Worm (Caenorhabditis elegans) whole organism, L3 larva: ENCODE data around the gene ZK622.1.

Source experiments
- R02D3.7 ChIP-seq: fragments of 150-350 bp; optimal IDR thresholded peaks from 2 replicates; lab custom pipeline; 2014; ENCODE audit warnings: missing biosample characterization, missing genetic modification characterization
- ZK546.5 ChIP-seq: sonication (generic microtip); optimal IDR thresholded peaks from 2 replicates; lab custom pipeline; 2017; ENCODE audit warnings: missing biosample characterization, missing genetic modification characterization
- aly-2 ChIP-seq: fragments of 150-350 bp; optimal IDR thresholded peaks from 2 replicates; lab custom pipeline; 2014; ENCODE audit warnings: missing biosample characterization, missing genetic modification characterization
- ama-1 ChIP-seq: fragments of 150-350 bp; optimal IDR thresholded peaks from 2 replicates; lab custom pipeline; 2018
- ceh-16 ChIP-seq: sonication (generic microtip); optimal IDR thresholded peaks from 2 replicates; lab custom pipeline; 2017; ENCODE audit warnings: missing biosample characterization, missing genetic modification characterization
- ceh-28 ChIP-seq: fragments of 150-350 bp; optimal IDR thresholded peaks from 2 replicates; lab custom pipeline; 2014; ENCODE audit warnings: missing biosample characterization, missing genetic modification reagents, missing genetic modification characterization
- ceh-82 ChIP-seq: fragments of 150-350 bp; optimal IDR thresholded peaks from 2 replicates; lab custom pipeline; 2014; ENCODE audit warnings: missing biosample characterization, missing genetic modification characterization
- ceh-9 ChIP-seq: sonication (generic microtip); optimal IDR thresholded peaks from 2 replicates; lab custom pipeline; 2018; ENCODE audit warnings: missing biosample characterization, missing genetic modification characterization
- daf-12 ChIP-seq: fragments of 150-350 bp; optimal IDR thresholded peaks from 2 replicates; lab custom pipeline; 2014; ENCODE audit warnings: missing biosample characterization, missing genetic modification reagents, missing genetic modification characterization
- egl-27 ChIP-seq: sonication (generic microtip); optimal IDR thresholded peaks from 4 replicates; lab custom pipeline; 2017; ENCODE audit warnings: missing biosample characterization, missing genetic modification reagents, missing genetic modification characterization
- egl-5 ChIP-seq: fragments of 150-350 bp; optimal IDR thresholded peaks from 2 replicates; lab custom pipeline; 2017; ENCODE audit warnings: missing biosample characterization, missing genetic modification reagents, missing genetic modification characterization, inconsistent platforms
- elt-1 ChIP-seq: fragments of 150-350 bp; optimal IDR thresholded peaks from 2 replicates; lab custom pipeline; 2014; ENCODE audit warnings: missing biosample characterization, missing genetic modification characterization
- elt-2 ChIP-seq: sonication (generic microtip); optimal IDR thresholded peaks from 2 replicates; lab custom pipeline; 2016; ENCODE audit warnings: missing genetic modification reagents, mild to moderate bottlenecking, missing genetic modification characterization, missing compliant biosample characterization
- elt-3 ChIP-seq, 3 experiments: fragments of 150-350 bp in 1 of 3; sonication (generic microtip) in 2 of 3; optimal IDR thresholded peaks; 2 replicates in 2 of 3; 4 replicates in 1 of 3; lab custom pipeline; 2014 to 2017; ENCODE audit warnings: missing biosample characterization in 3 of 3, missing genetic modification characterization in 3 of 3
- eor-1 ChIP-seq, 2 experiments: fragments of 150-350 bp; optimal IDR thresholded peaks; 2 replicates each; lab custom pipeline; 2014 to 2018; ENCODE audit warnings: missing biosample characterization in 2 of 2, missing genetic modification characterization in 2 of 2
- fkh-10 ChIP-seq: sonication (generic microtip); optimal IDR thresholded peaks from 2 replicates; lab custom pipeline; 2017; ENCODE audit warnings: missing biosample characterization, missing genetic modification reagents, missing genetic modification characterization
- fkh-2 ChIP-seq: fragments of 150-350 bp; optimal IDR thresholded peaks from 2 replicates; lab custom pipeline; 2014; ENCODE audit warnings: missing biosample characterization, missing genetic modification reagents, missing genetic modification characterization
- fos-1 ChIP-seq: fragments of 150-350 bp; optimal IDR thresholded peaks from 2 replicates; lab custom pipeline; 2014; ENCODE audit warnings: missing biosample characterization, missing genetic modification characterization
- hmg-11 ChIP-seq: sonication (generic microtip); optimal IDR thresholded peaks from 2 replicates; lab custom pipeline; 2016; ENCODE audit warnings: missing genetic modification characterization, missing compliant biosample characterization
- jun-1 ChIP-seq: fragments of 150-350 bp; optimal IDR thresholded peaks from 2 replicates; lab custom pipeline; 2014; ENCODE audit warnings: missing biosample characterization, missing genetic modification reagents, missing genetic modification characterization
- lin-15B ChIP-seq: fragments of 150-350 bp; optimal IDR thresholded peaks from 2 replicates; lab custom pipeline; 2014; ENCODE audit warnings: missing biosample characterization, missing genetic modification characterization
- lin-39 ChIP-seq: fragments of 150-350 bp; optimal IDR thresholded peaks from 2 replicates; lab custom pipeline; 2018; ENCODE audit warnings: missing biosample characterization, missing genetic modification reagents, missing genetic modification characterization
- lsy-12 ChIP-seq: sonication (generic microtip); optimal IDR thresholded peaks from 2 replicates; lab custom pipeline; 2016; ENCODE audit warnings: mild to moderate bottlenecking, missing genetic modification characterization, missing compliant biosample characterization
- mdl-1 ChIP-seq: fragments of 150-350 bp; optimal IDR thresholded peaks from 2 replicates; lab custom pipeline; 2014; ENCODE audit warnings: missing biosample characterization, missing genetic modification characterization
- mml-1 ChIP-seq: fragments of 150-350 bp; sonication (generic microtip); optimal IDR thresholded peaks from 3 replicates; lab custom pipeline; 2014; ENCODE audit warnings: missing biosample characterization, missing genetic modification characterization
- nfya-1 ChIP-seq: sonication (generic microtip); optimal IDR thresholded peaks from 2 replicates; lab custom pipeline; 2017; ENCODE audit warnings: missing genetic modification characterization, mild to moderate bottlenecking, missing compliant biosample characterization, antibody characterized with exemption, moderate library complexity; ENCODE audit not compliant: insufficient read depth
- nhr-11 ChIP-seq: fragments of 150-350 bp; optimal IDR thresholded peaks from 2 replicates; lab custom pipeline; 2014; ENCODE audit warnings: missing biosample characterization, missing genetic modification characterization
- nhr-12 ChIP-seq: fragments of 150-350 bp; optimal IDR thresholded peaks from 2 replicates; lab custom pipeline; 2014; ENCODE audit warnings: missing biosample characterization, missing genetic modification characterization
- nhr-23 ChIP-seq: fragments of 150-350 bp; optimal IDR thresholded peaks from 2 replicates; lab custom pipeline; 2014; ENCODE audit warnings: missing biosample characterization, missing genetic modification reagents, missing genetic modification characterization
- nhr-237 ChIP-seq: fragments of 150-350 bp; optimal IDR thresholded peaks from 2 replicates; lab custom pipeline; 2014; ENCODE audit warnings: missing biosample characterization, missing genetic modification characterization
- nhr-25 ChIP-seq: sonication (generic microtip); optimal IDR thresholded peaks from 2 replicates; lab custom pipeline; 2017; ENCODE audit warnings: missing biosample characterization, missing genetic modification characterization
- nhr-28 ChIP-seq: fragments of 150-350 bp; optimal IDR thresholded peaks from 2 replicates; lab custom pipeline; 2014; ENCODE audit warnings: missing biosample characterization, missing genetic modification characterization
- nhr-43 ChIP-seq: sonication (generic microtip); optimal IDR thresholded peaks from 2 replicates; lab custom pipeline; 2016; ENCODE audit warnings: mild to moderate bottlenecking, missing genetic modification characterization, missing compliant biosample characterization; ENCODE audit not compliant: poor library complexity, severe bottlenecking
- nhr-67 ChIP-seq: fragments of 150-350 bp; optimal IDR thresholded peaks from 2 replicates; lab custom pipeline; 2014; ENCODE audit warnings: missing biosample characterization, missing genetic modification characterization
- nhr-76 ChIP-seq: fragments of 150-350 bp; sonication (generic microtip); optimal IDR thresholded peaks from 5 replicates; lab custom pipeline; 2014; ENCODE audit warnings: missing biosample characterization, missing genetic modification characterization
- nhr-77 ChIP-seq: fragments of 150-350 bp; optimal IDR thresholded peaks from 2 replicates; lab custom pipeline; 2014; ENCODE audit warnings: missing biosample characterization, missing genetic modification characterization
- pha-4 ChIP-seq: fragments of 150-350 bp; optimal IDR thresholded peaks from 2 replicates; lab custom pipeline; 2014; ENCODE audit warnings: missing biosample characterization, missing genetic modification reagents, missing genetic modification characterization
- pqm-1 ChIP-seq: fragments of 150-350 bp; optimal IDR thresholded peaks from 2 replicates; lab custom pipeline; 2017; ENCODE audit warnings: missing biosample characterization, missing genetic modification characterization, inconsistent platforms
- sea-2 ChIP-seq: fragments of 150-350 bp; sonication (generic microtip); optimal IDR thresholded peaks from 4 replicates; lab custom pipeline; 2014; ENCODE audit warnings: missing biosample characterization, missing genetic modification reagents, missing genetic modification characterization
- skn-1 ChIP-seq: fragments of 150-350 bp; optimal IDR thresholded peaks from 2 replicates; lab custom pipeline; 2014; ENCODE audit warnings: missing biosample characterization, missing genetic modification characterization
- snpc-4 ChIP-seq: fragments of 150-350 bp; optimal IDR thresholded peaks from 2 replicates; lab custom pipeline; 2014; ENCODE audit warnings: missing biosample characterization, missing genetic modification characterization
- tbx-2 ChIP-seq: sonication (generic microtip); optimal IDR thresholded peaks from 2 replicates; lab custom pipeline; 2016; ENCODE audit warnings: mild to moderate bottlenecking, missing genetic modification characterization, missing compliant biosample characterization
- unc-39 ChIP-seq: sonication (generic microtip); optimal IDR thresholded peaks from 4 replicates; lab custom pipeline; 2017; ENCODE audit warnings: missing biosample characterization, missing genetic modification characterization
- unc-62 ChIP-seq: fragments of 150-350 bp; sonication (generic microtip); optimal IDR thresholded peaks from 4 replicates; lab custom pipeline; 2014; ENCODE audit warnings: missing biosample characterization, missing genetic modification reagents, missing genetic modification characterization
- zag-1 ChIP-seq: fragments of 150-350 bp; optimal IDR thresholded peaks from 2 replicates; lab custom pipeline; 2014; ENCODE audit warnings: missing biosample characterization, missing genetic modification characterization
- ztf-11 ChIP-seq: fragments of 150-350 bp; optimal IDR thresholded peaks from 2 replicates; lab custom pipeline; 2014; ENCODE audit warnings: missing biosample characterization, missing genetic modification characterization
- ztf-4 ChIP-seq: fragments of 150-350 bp; optimal IDR thresholded peaks from 2 replicates; lab custom pipeline; 2014; ENCODE audit warnings: missing biosample characterization, missing genetic modification characterization

The ZK622.1 gene

DNA sequence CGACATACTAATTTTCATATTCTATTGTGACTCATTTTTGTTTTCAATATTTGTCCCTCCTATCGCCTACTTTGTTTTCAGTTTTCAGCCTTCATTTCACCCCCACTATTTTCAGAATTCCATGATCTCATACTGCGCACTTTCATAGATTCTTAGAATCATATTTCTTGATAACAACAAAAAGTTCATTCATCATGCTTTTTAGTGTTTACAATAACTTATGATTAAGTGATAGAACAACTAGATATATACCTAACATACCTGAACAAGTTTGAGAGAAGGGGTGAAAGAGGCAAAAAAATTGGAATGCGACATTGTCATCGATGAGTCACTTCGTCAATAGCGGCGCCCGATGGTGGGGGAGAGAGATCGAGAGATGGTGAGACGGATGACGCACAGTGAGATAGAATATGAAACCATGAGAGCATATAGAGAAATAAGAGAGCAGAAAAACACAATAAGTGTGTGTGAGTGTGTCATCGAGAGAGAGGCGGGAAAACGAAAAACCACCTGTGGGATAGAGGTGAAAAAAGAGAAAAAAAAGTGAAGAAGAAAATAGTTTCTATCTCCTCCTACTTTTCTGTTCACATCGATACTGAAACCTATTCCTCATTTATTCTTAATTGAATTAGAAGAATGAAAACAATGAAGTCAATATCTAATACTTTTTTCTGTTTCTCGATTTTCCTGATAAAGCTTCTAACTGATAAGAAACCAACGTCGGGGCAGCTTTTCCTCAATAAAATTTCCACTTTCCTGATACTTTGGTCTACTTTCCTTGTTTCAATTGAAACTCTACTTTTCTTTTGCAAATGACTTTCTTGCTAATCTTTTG lies 43.3 kb downstream of the ZK622.1 start:
- TF ChIP-seq elt-2 (tag; lab: Kevin White, UChicago): peak; percentile 81
- TF ChIP-seq elt-1: no peak
- peak; percentile 48 for TF ChIP-seq nhr-23 (tag; lab: Kevin White, UChicago)
- TF ChIP-seq ama-1 (lab: Kevin White, UChicago): no peak
- no peak for TF ChIP-seq R02D3.7 (tag; lab: Kevin White, UChicago)
- no peak for TF ChIP-seq nhr-12 (tag; lab: Kevin White, UChicago)
- TF ChIP-seq daf-12 (tag; lab: Kevin White, UChicago): no peak
- no peak for TF ChIP-seq nhr-67 (tag; lab: Kevin White, UChicago)
- no peak for TF ChIP-seq zag-1 (tag; lab: Kevin White, UChicago)
- TF ChIP-seq nhr-25 (tag; lab: Kevin White, UChicago): peak; percentile 62
- TF ChIP-seq unc-39 (tag; lab: Kevin White, UChicago): no peak
- peak; percentile 12 for TF ChIP-seq egl-27 (tag; lab: Kevin White, UChicago)
- TF ChIP-seq lsy-12 (tag; lab: Kevin White, UChicago): peak; percentile 35
- TF ChIP-seq pqm-1 (tag; lab: Kevin White, UChicago): peak; percentile 9
- no peak for TF ChIP-seq fkh-2 (tag; lab: Kevin White, UChicago)
- no peak for TF ChIP-seq fkh-10 (GFP tag; lab: Kevin White, UChicago)
- no peak for TF ChIP-seq ceh-82 (tag; lab: Kevin White, UChicago)
- TF ChIP-seq egl-5 (tag; lab: Kevin White, UChicago): peak; percentile 9
- peak; percentile 45 for TF ChIP-seq lin-39 (tag; lab: Kevin White, UChicago)
- no peak for TF ChIP-seq aly-2 (tag; lab: Kevin White, UChicago)
- TF ChIP-seq pha-4 (tag; lab: Kevin White, UChicago): peak; percentile 98
- TF ChIP-seq elt-3 (tag; optimal IDR thresholded peaks at IDR 0.05; lab: Kevin White, UChicago): peak in 1 of 3 experiments; percentile 31
- TF ChIP-seq sea-2 (GFP tag; lab: Kevin White, UChicago): no peak
- no peak for TF ChIP-seq nhr-28 (tag; lab: Kevin White, UChicago)
- TF ChIP-seq ceh-9 (tag; lab: Kevin White, UChicago): no peak
- no peak for TF ChIP-seq mml-1
- TF ChIP-seq ztf-4: peak; percentile 50
- no peak for TF ChIP-seq ceh-16
- peak; percentile 39 for TF ChIP-seq nhr-11
- TF ChIP-seq jun-1: peak; percentile 97
- TF ChIP-seq lin-15B (tag; lab: Kevin White, UChicago): peak; percentile 56
- peak; percentile 29 for TF ChIP-seq unc-62 (GFP tag; lab: Kevin White, UChicago)
- TF ChIP-seq nhr-76 (tag; lab: Kevin White, UChicago): peak; percentile 69
- TF ChIP-seq ZK546.5 (tag; lab: Kevin White, UChicago): no peak
- TF ChIP-seq hmg-11 (tag; lab: Kevin White, UChicago): peak; percentile 56
- no peak for TF ChIP-seq nhr-237
- peak; percentile 22 for TF ChIP-seq nhr-43
- TF ChIP-seq snpc-4 (tag; lab: Kevin White, UChicago): peak; percentile 59
- TF ChIP-seq ceh-28 (tag; lab: Kevin White, UChicago): peak; percentile 61
- TF ChIP-seq ztf-11 (tag; lab: Kevin White, UChicago): no peak
- no peak for TF ChIP-seq skn-1 (tag; lab: Kevin White, UChicago)
- peak; percentile 81 for TF ChIP-seq nfya-1 (tag; lab: Kevin White, UChicago)
- no peak for TF ChIP-seq mdl-1 (tag; lab: Kevin White, UChicago)
- TF ChIP-seq tbx-2: peak; percentile 31
- no peak for TF ChIP-seq nhr-77 (tag; lab: Kevin White, UChicago)
- TF ChIP-seq eor-1 (tag; optimal IDR thresholded peaks at IDR 0.05; lab: Kevin White, UChicago): no peak
- peak; percentile 98 for TF ChIP-seq fos-1 (tag; lab: Kevin White, UChicago)
